Fruit fly (Drosophila melanogaster): ENCODE measurements around the gene CG34148.
A peak's percentile ranks its signal among the peaks of the same experiment; 100 is the strongest.

The CG34148 gene

dm6 chr3R:21829487-21829957, 49.0 kb downstream of the CG34148 start (continued):
- TF ChIP-seq CG11762 (GFP tag; optimal IDR thresholded peaks at IDR 0.05; ENCODE audit: insufficient read depth) (no peak), Hr39 (GFP tag; optimal IDR thresholded peaks at IDR 0.05) (peak; percentile 29), fd59A (GFP tag; optimal IDR thresholded peaks at IDR 0.05) (peak; percentile 36)

- TF ChIP-seq achi (GFP tag; optimal IDR thresholded peaks at IDR 0.05) = peak; percentile 83
- TF ChIP-seq Eip78C (GFP tag) = peak; percentile 92
- TF ChIP-seq net (GFP tag; optimal IDR thresholded peaks at IDR 0.05) = peak; percentile 84
- peak; percentile 77 for TF ChIP-seq CG6808 (GFP tag; optimal IDR thresholded peaks at IDR 0.05)
- no peak for TF ChIP-seq Sox15 (GFP tag; optimal IDR thresholded peaks at IDR 0.05)
- peak; percentile 77 for TF ChIP-seq acj6 (GFP tag; optimal IDR thresholded peaks at IDR 0.05)
- peak; percentile 81 for TF ChIP-seq OdsH (GFP tag; optimal IDR thresholded peaks at IDR 0.05)
- TF ChIP-seq Met (GFP tag; optimal IDR thresholded peaks at IDR 0.05) = peak; percentile 18
- TF ChIP-seq CG8119 (GFP tag; IDR thresholded peaks at IDR 0.05) = peak; percentile 92
- TF ChIP-seq Hr38 (GFP tag; optimal IDR thresholded peaks at IDR 0.05) = no peak
- peak; percentile 54; the same call in 1 of the 2 replicates for TF ChIP-seq CG11294 (GFP tag; IDR thresholded peaks at IDR 0.05)
- peak; percentile 60 for TF ChIP-seq CG1621 (tag; optimal IDR thresholded peaks at IDR 0.05)
- TF ChIP-seq Gug (GFP tag; IDR thresholded peaks at IDR 0.05) = peak; percentile 80
- TF ChIP-seq ss (GFP tag; optimal IDR thresholded peaks at IDR 0.05) = peak; percentile 54 to 59
- TF ChIP-seq Ets21C (GFP tag; optimal IDR thresholded peaks at IDR 0.05) = no peak
- TF ChIP-seq Hr39 (GFP tag; optimal IDR thresholded peaks at IDR 0.05) = no peak
- TF ChIP-seq CG9139 (GFP tag; optimal IDR thresholded peaks at IDR 0.05) = peak; percentile 64
- peak; percentile 65 for TF ChIP-seq CG10669 (GFP tag; optimal IDR thresholded peaks at IDR 0.05)
- TF ChIP-seq Sox14 (GFP tag; optimal IDR thresholded peaks at IDR 0.05) = peak; percentile 52
- peak; percentile 88 for TF ChIP-seq CG10631 (GFP tag; optimal IDR thresholded peaks at IDR 0.05)
- peak; percentile 82 for TF ChIP-seq CG6276 (GFP tag; optimal IDR thresholded peaks at IDR 0.05)
- TF ChIP-seq CG4318 (GFP tag; optimal IDR thresholded peaks at IDR 0.05) = peak; percentile 90
- TF ChIP-seq CG34406 (GFP tag; optimal IDR thresholded peaks at IDR 0.05) = peak; percentile 57
- no peak for TF ChIP-seq Smox (GFP tag; optimal IDR thresholded peaks at IDR 0.05)
- TF ChIP-seq topi (GFP tag; optimal IDR thresholded peaks at IDR 0.05) = peak; percentile 1
- peak; percentile 58 for TF ChIP-seq CG7368 (GFP tag; optimal IDR thresholded peaks at IDR 0.05)
- TF ChIP-seq CG16779 (tag; optimal IDR thresholded peaks at IDR 0.05) = peak; percentile 52
- peak; percentile 64 for TF ChIP-seq Eip75B (GFP tag; optimal IDR thresholded peaks at IDR 0.05)
- peak; percentile 0 for TF ChIP-seq lz (GFP tag; optimal IDR thresholded peaks at IDR 0.05)
- TF ChIP-seq fd59A (GFP tag; optimal IDR thresholded peaks at IDR 0.05) = peak; percentile 69
- peak; percentile 75 for TF ChIP-seq CG11762 (GFP tag; optimal IDR thresholded peaks at IDR 0.05; ENCODE audit: insufficient read depth)
- peak; percentile 73 for TF ChIP-seq spab (GFP tag; optimal IDR thresholded peaks at IDR 0.05)
- TF ChIP-seq CG3919 (GFP tag; optimal IDR thresholded peaks at IDR 0.05) = peak; percentile 75
- no peak for TF ChIP-seq fkh (GFP tag; optimal IDR thresholded peaks at IDR 0.05)
- peak; percentile 96 for TF ChIP-seq CG15336 (GFP tag; IDR thresholded peaks at IDR 0.05)
- no peak for TF ChIP-seq CG11902 (GFP tag; optimal IDR thresholded peaks at IDR 0.05)
- TF ChIP-seq svp (GFP tag) = peak; percentile 50
- peak; percentile 22 to 77 for TF ChIP-seq salr (GFP tag; optimal IDR thresholded peaks at IDR 0.05)
- TF ChIP-seq esn (GFP tag; optimal IDR thresholded peaks at IDR 0.05) = peak; percentile 24
- TF ChIP-seq CG8632 (GFP tag; optimal IDR thresholded peaks at IDR 0.05) = peak; percentile 40
- no peak for TF ChIP-seq Eip93F (GFP tag; optimal IDR thresholded peaks at IDR 0.05)
- no peak for TF ChIP-seq vri (GFP tag; optimal IDR thresholded peaks at IDR 0.05)
- peak; percentile 93 for TF ChIP-seq CG32006 (GFP tag; optimal IDR thresholded peaks at IDR 0.05)
- no peak for TF ChIP-seq Sox102F (GFP tag; optimal IDR thresholded peaks at IDR 0.05)
- TF ChIP-seq cyc (GFP tag; optimal IDR thresholded peaks at IDR 0.05) = peak; percentile 13
- peak; percentile 82 for TF ChIP-seq CG6163 (GFP tag; IDR thresholded peaks at IDR 0.05)
- TF ChIP-seq CG6792 (GFP tag; optimal IDR thresholded peaks at IDR 0.05) = peak; percentile 64
- TF ChIP-seq Lpt (GFP tag; optimal IDR thresholded peaks at IDR 0.05) = peak; percentile 84
Observed at dm6 chr3R:21828785-21829486, 49.5 kb downstream of the CG34148 start.
